Worm (Caenorhabditis elegans): ENCODE results near the gene irld-6.

The irld-6 gene

ce11 chrV:10756698-10757097 lies at the start of gene irld-6:
Gene irld-6, minus strand, starts transcription at chrV:10756798.
- no peak for TF ChIP-seq B0310.2 (tag; optimal IDR thresholded peaks at IDR 0.05)
- no peak for TF ChIP-seq pes-1 (GFP tag; IDR thresholded peaks at IDR 0.05)
- no peak for TF ChIP-seq ceh-13 (GFP tag; optimal IDR thresholded peaks at IDR 0.05)

- TF ChIP-seq ceh-36 (tag; optimal IDR thresholded peaks at IDR 0.05) (no peak), flt-1 (GFP tag; IDR thresholded peaks at IDR 0.05) (no peak), F13C5.2 (tag; optimal IDR thresholded peaks at IDR 0.05) (no peak), scrt-1 (GFP tag; IDR thresholded peaks at IDR 0.05) (no peak), hnd-1 (tag; optimal IDR thresholded peaks at IDR 0.05) (no peak), B0310.2 (tag; optimal IDR thresholded peaks at IDR 0.05) (no peak), tbx-37 (GFP tag; conservative IDR thresholded peaks at IDR 0.05) (no peak), pes-1 (GFP tag; IDR thresholded peaks at IDR 0.05) (no peak), hmg-4 (GFP tag; optimal IDR thresholded peaks at IDR 0.05) (no peak)
Observed at ce11 chrV:10805934-10806333, 49.3 kb upstream of the irld-6 start, which contains the start of gene prp-38. Gene prp-38, minus strand, starts transcription at chrV:10806034.

- TF ChIP-seq ceh-13 (GFP tag; optimal IDR thresholded peaks at IDR 0.05) (no peak), F13C5.2 (tag; optimal IDR thresholded peaks at IDR 0.05) (no peak), ceh-36 (tag; optimal IDR thresholded peaks at IDR 0.05) (no peak), flt-1 (GFP tag; IDR thresholded peaks at IDR 0.05) (no peak), scrt-1 (GFP tag; IDR thresholded peaks at IDR 0.05) (no peak), ets-7 (tag; optimal IDR thresholded peaks at IDR 0.05) (no peak), tra-4 (tag; optimal IDR thresholded peaks at IDR 0.05) (no peak), tbx-11 (GFP tag; IDR thresholded peaks at IDR 0.05) (no peak)
Observed at ce11 chrV:10804374-10804773, 47.8 kb upstream of the irld-6 start, which contains the start of gene secs-1. Gene secs-1, minus strand, starts transcription at chrV:10804474.

DNA sequence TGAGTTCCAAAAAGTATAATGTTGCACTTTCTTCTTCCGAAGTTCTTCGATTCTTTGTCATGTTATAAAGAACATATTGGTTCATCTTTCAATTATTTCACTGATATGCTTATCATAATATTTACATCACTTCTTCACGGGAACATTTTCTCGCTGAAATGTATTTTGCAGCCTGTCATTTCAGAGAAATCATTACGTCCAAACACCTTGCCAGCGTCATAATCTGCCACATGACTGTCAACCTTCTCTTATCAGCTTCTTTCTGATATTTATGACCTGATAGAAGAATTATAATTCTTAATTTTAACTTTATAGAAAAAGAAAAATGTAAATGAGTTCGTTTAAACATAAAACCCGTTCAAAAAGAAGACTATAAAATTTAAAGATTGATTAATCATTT lies 45.5 kb upstream of the irld-6 start:
- no peak for TF ChIP-seq sea-1 (GFP tag; conservative IDR thresholded peaks at IDR 0.05)
- no peak for TF ChIP-seq pes-1 (GFP tag; IDR thresholded peaks at IDR 0.05)
- no peak for TF ChIP-seq hmbx-1 (tag; optimal IDR thresholded peaks at IDR 0.05)
- TF ChIP-seq ceh-36 (tag; optimal IDR thresholded peaks at IDR 0.05), result no peak
- TF ChIP-seq ceh-13 (GFP tag; optimal IDR thresholded peaks at IDR 0.05), result no peak
- no peak for TF ChIP-seq ets-7 (tag; optimal IDR thresholded peaks at IDR 0.05)
- TF ChIP-seq flt-1 (GFP tag; IDR thresholded peaks at IDR 0.05), result no peak
- TF ChIP-seq aly-1 (tag; optimal IDR thresholded peaks at IDR 0.05), result no peak

ce11 chrV:10801154-10801553 lies 44.6 kb upstream of the irld-6 start, which contains the start of gene D1054.18:
Gene D1054.18, minus strand, starts transcription at chrV:10801198.
- TF ChIP-seq B0310.2 (tag; optimal IDR thresholded peaks at IDR 0.05) (no peak), scrt-1 (GFP tag; IDR thresholded peaks at IDR 0.05) (no peak), hmbx-1 (tag; optimal IDR thresholded peaks at IDR 0.05) (no peak), hmg-4 (GFP tag; optimal IDR thresholded peaks at IDR 0.05) (no peak), tbx-37 (GFP tag; conservative IDR thresholded peaks at IDR 0.05) (no peak), tra-4 (tag; optimal IDR thresholded peaks at IDR 0.05) (no peak), hnd-1 (tag; optimal IDR thresholded peaks at IDR 0.05) (no peak), ets-7 (tag; optimal IDR thresholded peaks at IDR 0.05) (no peak), sea-1 (GFP tag; conservative IDR thresholded peaks at IDR 0.05) (no peak), flt-1 (GFP tag; IDR thresholded peaks at IDR 0.05) (no peak), aly-1 (tag; optimal IDR thresholded peaks at IDR 0.05) (no peak), pes-1 (GFP tag; IDR thresholded peaks at IDR 0.05) (no peak), F13C5.2 (tag; optimal IDR thresholded peaks at IDR 0.05) (no peak), ceh-36 (tag; optimal IDR thresholded peaks at IDR 0.05) (no peak), ceh-13 (GFP tag; optimal IDR thresholded peaks at IDR 0.05) (no peak), tbx-11 (GFP tag; IDR thresholded peaks at IDR 0.05) (no peak)

- no peak for TF ChIP-seq ama-1 (optimal IDR thresholded peaks at IDR 0.05)
- no peak for TF ChIP-seq ceh-13 (GFP tag; optimal IDR thresholded peaks at IDR 0.05)
- no peak for TF ChIP-seq ceh-36 (tag; optimal IDR thresholded peaks at IDR 0.05)
- TF ChIP-seq hmbx-1 (tag; optimal IDR thresholded peaks at IDR 0.05), result no peak
Observed at ce11 chrV:10798090-10798489, 41.5 kb upstream of the irld-6 start, which contains the start of gene srh-184. Gene srh-184, minus strand, starts transcription at chrV:10798190.

DNA sequence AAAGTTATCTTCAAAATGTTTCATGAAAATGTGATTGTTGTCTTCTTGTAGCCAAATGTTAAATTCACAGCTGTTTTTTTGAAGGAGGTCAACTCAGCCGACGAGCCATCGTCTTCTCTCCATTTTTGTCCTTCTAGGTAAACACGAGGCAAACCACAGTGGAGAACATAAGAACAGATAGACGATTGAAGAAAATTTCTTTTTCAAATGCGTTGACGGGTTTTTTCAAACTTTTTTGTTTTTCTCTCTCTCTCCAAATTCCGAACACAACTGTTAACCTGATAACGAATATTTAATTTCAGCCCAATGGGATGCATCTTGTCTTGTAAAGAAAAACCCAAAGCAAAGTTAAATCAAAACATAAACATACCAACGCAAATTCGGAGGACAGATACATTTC lies 38.9 kb upstream of the irld-6 start, which contains the start of gene D1054.19:
D1054.19 (plus strand) TSS at position 301 of the 400 bp plus-strand sequence.
- TF ChIP-seq tbx-11 (GFP tag; IDR thresholded peaks at IDR 0.05) (no peak), tbx-37 (GFP tag; conservative IDR thresholded peaks at IDR 0.05) (no peak), tra-4 (tag; optimal IDR thresholded peaks at IDR 0.05) (no peak), hmbx-1 (tag; optimal IDR thresholded peaks at IDR 0.05) (no peak), B0310.2 (tag; optimal IDR thresholded peaks at IDR 0.05) (no peak), ets-7 (tag; optimal IDR thresholded peaks at IDR 0.05) (no peak), ama-1 (optimal IDR thresholded peaks at IDR 0.05) (no peak), hnd-1 (tag; optimal IDR thresholded peaks at IDR 0.05) (no peak), flt-1 (GFP tag; IDR thresholded peaks at IDR 0.05) (no peak)

ce11 chrV:10794463-10794862 lies 37.9 kb upstream of the irld-6 start:
- no peak for TF ChIP-seq hnd-1 (tag; optimal IDR thresholded peaks at IDR 0.05)
- TF ChIP-seq tra-4 (tag; optimal IDR thresholded peaks at IDR 0.05), result no peak
- TF ChIP-seq flt-1 (GFP tag; IDR thresholded peaks at IDR 0.05), result no peak
- TF ChIP-seq F13C5.2 (tag; optimal IDR thresholded peaks at IDR 0.05), result no peak

DNA sequence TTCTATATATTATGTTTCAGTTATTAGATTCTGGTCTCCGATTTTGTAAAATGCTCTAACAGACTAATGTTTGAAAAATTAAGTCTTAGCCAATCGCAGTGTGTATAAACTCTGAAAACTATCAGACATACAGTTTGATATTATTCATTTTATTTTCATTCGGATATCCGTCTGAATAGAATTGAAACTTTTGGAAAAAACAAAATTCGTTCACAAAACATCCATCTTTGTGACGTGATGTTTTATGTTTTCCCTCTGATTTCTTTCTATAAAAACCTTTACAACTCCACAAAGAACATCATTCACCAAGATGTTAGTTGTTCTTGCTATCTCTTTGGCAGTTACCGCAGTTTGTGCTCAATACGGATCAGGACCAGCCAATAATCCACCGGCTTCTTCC lies 36.9 kb upstream of the irld-6 start, which contains the start of gene ule-3:
ule-3 (plus strand) TSS at position 301 of the 400 bp plus-strand sequence.
- TF ChIP-seq ama-1 (optimal IDR thresholded peaks at IDR 0.05) (no peak), ceh-13 (GFP tag; optimal IDR thresholded peaks at IDR 0.05) (no peak), hnd-1 (tag; optimal IDR thresholded peaks at IDR 0.05) (no peak), pes-1 (GFP tag; IDR thresholded peaks at IDR 0.05) (no peak), F13C5.2 (tag; optimal IDR thresholded peaks at IDR 0.05) (no peak), tbx-37 (GFP tag; conservative IDR thresholded peaks at IDR 0.05) (no peak), sea-1 (GFP tag; conservative IDR thresholded peaks at IDR 0.05) (no peak), hmg-4 (GFP tag; optimal IDR thresholded peaks at IDR 0.05) (no peak), aly-1 (tag; optimal IDR thresholded peaks at IDR 0.05) (no peak), B0310.2 (tag; optimal IDR thresholded peaks at IDR 0.05) (no peak)
